Worm (Caenorhabditis elegans): ENCODE results near the gene coh-4.

The coh-4 gene

ce11 chrV:4169658-4170057 is 5.8 kb downstream of the coh-4 start (continued):
- TF ChIP-seq pha-4 (tag; optimal IDR thresholded peaks at IDR 0.05): no peak
- TF ChIP-seq Y79H2A.3 (GFP tag; conservative IDR thresholded peaks at IDR 0.05): no peak
- TF ChIP-seq hmg-20 (GFP tag; IDR thresholded peaks at IDR 0.05): no peak
- no peak for TF ChIP-seq ZK185.1 (tag; optimal IDR thresholded peaks at IDR 0.05; ENCODE audit: poor library complexity, severe bottlenecking)
- no peak for TF ChIP-seq nhr-179 (tag; optimal IDR thresholded peaks at IDR 0.05)
- no peak for TF ChIP-seq F55B11.4 (tag; optimal IDR thresholded peaks at IDR 0.05; ENCODE audit: borderline replicate concordance, insufficient read depth)
- TF ChIP-seq ceh-58 (GFP tag; IDR thresholded peaks at IDR 0.05): no peak
- no peak for TF ChIP-seq zim-3 (tag; optimal IDR thresholded peaks at IDR 0.05)
- TF ChIP-seq mes-4 (tag; optimal IDR thresholded peaks at IDR 0.05): no peak

ce11 chrV:4168045-4168444 is 7.4 kb downstream of the coh-4 start:
- peak; percentile 82; the same call in 1 of the 2 replicates for TF ChIP-seq nfyb-1 (GFP tag; IDR thresholded peaks at IDR 0.05)
- TF ChIP-seq ceh-79 (tag; optimal IDR thresholded peaks at IDR 0.05): no peak

DNA sequence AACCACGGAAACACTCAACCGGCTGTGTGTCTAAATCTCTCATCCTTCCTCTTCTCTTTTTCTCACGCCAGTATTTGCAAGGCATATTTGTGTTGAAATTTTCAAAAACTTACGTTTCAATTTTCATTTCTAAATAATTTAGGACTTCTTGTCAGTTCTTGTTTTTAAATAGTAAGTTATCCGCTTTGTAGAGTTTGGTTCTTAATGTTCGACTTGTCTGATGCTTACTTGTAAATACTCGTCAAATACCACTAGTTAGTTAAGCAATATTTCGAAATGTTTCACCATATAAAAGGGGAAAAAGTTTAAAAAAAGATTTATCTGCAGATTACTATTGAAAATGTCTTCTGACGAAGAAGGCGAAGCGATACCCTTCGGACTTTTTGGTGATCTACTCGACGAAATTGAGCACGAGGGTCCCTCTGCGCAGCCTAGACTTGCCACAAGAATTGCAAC is 10.9 kb downstream of the coh-4 start, which contains the start of gene Y45G5AM.3:
TSS of gene Y45G5AM.3 (plus strand) at position 51 of the 456 bp plus-strand sequence.
- TF ChIP-seq nhr-179 (tag; optimal IDR thresholded peaks at IDR 0.05) (no peak), rpc-1 (optimal IDR thresholded peaks at IDR 0.05) (no peak), rpc-1 (tag; optimal IDR thresholded peaks at IDR 0.05) (no peak), snpc-3.4 (tag; optimal IDR thresholded peaks at IDR 0.05) (no peak), attf-5 (GFP tag; optimal IDR thresholded peaks at IDR 0.05) (peak; percentile 5), hmg-1.2 (GFP tag; IDR thresholded peaks at IDR 0.05) (peak; percentile 30; the same call in 1 of the 2 replicates)

DNA sequence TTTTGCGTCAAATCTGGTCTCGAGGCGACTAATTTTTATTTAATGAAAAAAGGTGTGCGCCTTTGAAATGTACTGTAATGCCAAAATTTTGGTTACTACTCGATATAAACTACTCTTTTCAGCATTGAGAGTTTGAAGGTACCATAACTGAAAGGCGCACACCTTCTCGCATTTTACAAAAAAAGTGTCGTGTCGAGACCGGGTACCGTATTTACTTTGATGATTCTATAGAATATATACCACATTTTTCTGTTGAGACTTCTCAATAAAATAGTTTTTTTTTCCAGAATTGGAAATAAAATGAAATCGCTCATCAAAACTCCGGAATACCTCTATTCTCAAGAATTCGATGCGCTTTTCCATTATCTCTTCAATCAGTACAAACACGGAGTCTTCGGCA is 12.5 kb downstream of the coh-4 start, which contains the start of gene Y45G5AM.4:
TSS of gene Y45G5AM.4 (plus strand) at position 301 of the 400 bp plus-strand sequence.
- TF ChIP-seq efl-1 (GFP tag; optimal IDR thresholded peaks at IDR 0.05) (no peak), pbrm-1 (GFP tag; IDR thresholded peaks at IDR 0.05) (no peak), rcor-1 (GFP tag; IDR thresholded peaks at IDR 0.05) (no peak), lin-54 (GFP tag; optimal IDR thresholded peaks at IDR 0.05) (no peak), let-526 (GFP tag; IDR thresholded peaks at IDR 0.05) (no peak), lin-26 (GFP tag; IDR thresholded peaks at IDR 0.05) (no peak)

DNA sequence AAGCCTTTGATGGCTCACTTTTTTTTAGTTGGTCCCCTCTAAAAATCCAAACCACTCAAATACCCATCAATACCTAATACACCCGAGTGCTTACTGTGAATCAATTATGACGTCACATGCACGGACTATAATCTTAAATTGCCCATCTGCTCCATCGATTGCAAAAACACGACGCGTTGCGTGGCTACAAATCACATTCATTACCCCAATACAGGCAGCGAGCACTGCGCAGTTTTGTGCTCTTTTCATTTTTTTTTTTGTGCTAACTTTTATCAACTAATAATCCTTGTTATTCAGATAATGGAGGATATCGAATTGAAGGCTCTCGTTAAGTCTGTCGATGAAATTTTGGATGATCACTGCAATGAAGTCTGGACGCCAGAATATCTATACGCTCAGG is 15.4 kb downstream of the coh-4 start, which contains the start of gene Y45G5AM.5:
TSS of gene Y45G5AM.5 (plus strand) at position 301 of the 400 bp plus-strand sequence.
- TF ChIP-seq efl-1 (GFP tag; optimal IDR thresholded peaks at IDR 0.05): no peak
- no peak for TF ChIP-seq ceh-27 (GFP tag; optimal IDR thresholded peaks at IDR 0.05)
- TF ChIP-seq C06A6.2 (GFP tag; conservative IDR thresholded peaks at IDR 0.05): no peak
- no peak for TF ChIP-seq ceh-79 (tag; optimal IDR thresholded peaks at IDR 0.05)
- no peak for TF ChIP-seq tbx-9 (tag; optimal IDR thresholded peaks at IDR 0.05; ENCODE audit: borderline replicate concordance)

DNA sequence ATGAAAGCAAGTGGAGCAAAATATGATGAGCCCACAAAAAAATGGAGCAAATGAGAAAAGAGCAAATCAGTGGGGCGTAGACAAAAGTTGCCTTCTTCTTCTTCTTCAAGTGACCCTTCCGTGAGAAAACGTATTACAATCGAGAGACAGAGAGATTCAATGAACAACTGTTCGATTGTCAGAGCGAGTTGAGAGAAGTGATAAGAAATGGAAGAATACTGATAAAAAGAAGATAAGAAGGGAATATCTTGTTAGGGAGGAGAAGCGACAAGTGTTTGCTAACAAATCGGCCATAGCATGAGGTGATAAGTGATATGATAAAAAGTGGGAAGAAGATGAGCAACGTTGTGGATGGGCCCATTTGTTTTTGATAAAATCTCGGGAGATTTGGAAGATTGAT is 18.1 kb downstream of the coh-4 start:
- TF ChIP-seq ceh-91 (GFP tag; IDR thresholded peaks at IDR 0.05) (no peak), chd-7 (tag; optimal IDR thresholded peaks at IDR 0.05) (no peak), ztf-6 (GFP tag; IDR thresholded peaks at IDR 0.05) (no peak), B0336.3 (GFP tag; IDR thresholded peaks at IDR 0.05) (no peak), dpff-1 (tag; optimal IDR thresholded peaks at IDR 0.05) (no peak), F52B5.7 (tag; optimal IDR thresholded peaks at IDR 0.05) (no peak)

Measured in whole organism, young adult.